Worm (Caenorhabditis elegans): Measurements from ENCODE around the gene F36H1.11.

The F36H1.11 gene

ce11 chrIV:11038618-11038664, 10.5 kb upstream of the F36H1.11 start, which contains the start of gene kdin-1:
Gene kdin-1 (plus strand): TSS chrIV:11038655.
- TF ChIP-seq F33H1.4 (GFP tag; IDR thresholded peaks at IDR 0.05) (no peak), lin-40 (tag; optimal IDR thresholded peaks at IDR 0.05) (no peak), nhr-80 (tag; optimal IDR thresholded peaks at IDR 0.05) (no peak), ceh-79 (tag; optimal IDR thresholded peaks at IDR 0.05) (no peak), Y56A3A.18 (GFP tag; IDR thresholded peaks at IDR 0.05) (no peak), F49E8.2 (tag; optimal IDR thresholded peaks at IDR 0.05; ENCODE audit: insufficient read depth) (no peak), attf-5 (GFP tag; optimal IDR thresholded peaks at IDR 0.05) (no peak), lin-35 (GFP tag; optimal IDR thresholded peaks at IDR 0.05) (no peak), F39B2.1 (GFP tag; IDR thresholded peaks at IDR 0.05) (no peak), madf-3 (GFP tag; IDR thresholded peaks at IDR 0.05) (no peak), let-607 (tag; optimal IDR thresholded peaks at IDR 0.05) (no peak), lag-1 (GFP tag; IDR thresholded peaks at IDR 0.05) (no peak), ztf-22 (GFP tag; optimal IDR thresholded peaks at IDR 0.05) (no peak), efl-1 (GFP tag; optimal IDR thresholded peaks at IDR 0.05) (no peak), chd-7 (tag; optimal IDR thresholded peaks at IDR 0.05) (no peak), him-1 (tag; optimal IDR thresholded peaks at IDR 0.05) (no peak), akir-1 (GFP tag; optimal IDR thresholded peaks at IDR 0.05) (no peak), rpc-1 (optimal IDR thresholded peaks at IDR 0.05) (no peak), rpc-1 (tag; optimal IDR thresholded peaks at IDR 0.05) (no peak), ceh-100 (GFP tag; IDR thresholded peaks at IDR 0.05) (no peak)

ce11 chrIV:11038665-11039064, 10.3 kb upstream of the F36H1.11 start:
- TF ChIP-seq hmg-1.2 (GFP tag; IDR thresholded peaks at IDR 0.05) (peak; percentile 58; the same call in 1 of the 2 replicates), let-607 (tag; optimal IDR thresholded peaks at IDR 0.05) (no peak), madf-10 (tag; optimal IDR thresholded peaks at IDR 0.05) (no peak), attf-5 (GFP tag; optimal IDR thresholded peaks at IDR 0.05) (no peak), sea-2 (GFP tag; IDR thresholded peaks at IDR 0.05) (no peak), attf-6 (GFP tag; IDR thresholded peaks at IDR 0.05) (no peak), madf-8 (GFP tag; conservative IDR thresholded peaks at IDR 0.05) (no peak)

ce11 chrIV:11044377-11044776, 4.6 kb upstream of the F36H1.11 start:
- TF ChIP-seq egl-18 (GFP tag; IDR thresholded peaks at IDR 0.05) (no peak), nhr-179 (tag; optimal IDR thresholded peaks at IDR 0.05) (no peak), die-1 (tag; optimal IDR thresholded peaks at IDR 0.05) (no peak), nfya-2 (GFP tag; IDR thresholded peaks at IDR 0.05) (no peak), ceh-58 (GFP tag; IDR thresholded peaks at IDR 0.05) (no peak), xnd-1 (tag; optimal IDR thresholded peaks at IDR 0.05) (no peak), F55B11.4 (tag; optimal IDR thresholded peaks at IDR 0.05; ENCODE audit: borderline replicate concordance, insufficient read depth) (no peak), attf-5 (GFP tag; optimal IDR thresholded peaks at IDR 0.05) (no peak), F22D6.2 (tag; optimal IDR thresholded peaks at IDR 0.05) (no peak), snpc-1.3 (tag; optimal IDR thresholded peaks at IDR 0.05; ENCODE audit: insufficient read depth) (no peak), ceh-79 (tag; optimal IDR thresholded peaks at IDR 0.05) (no peak), mxl-1 (tag; optimal IDR thresholded peaks at IDR 0.05) (no peak), ztf-22 (GFP tag; optimal IDR thresholded peaks at IDR 0.05) (no peak), bed-2 (GFP tag; IDR thresholded peaks at IDR 0.05) (no peak), let-607 (tag; optimal IDR thresholded peaks at IDR 0.05) (no peak), hlh-12 (tag; optimal IDR thresholded peaks at IDR 0.05) (no peak), unc-62 (GFP tag; optimal IDR thresholded peaks at IDR 0.05) (no peak), madf-3 (GFP tag; IDR thresholded peaks at IDR 0.05) (no peak), snpc-4 (GFP tag; optimal IDR thresholded peaks at IDR 0.05) (no peak), snpc-4 (tag; optimal IDR thresholded peaks at IDR 0.05) (no peak)

All from whole organism, young adult.